Worm (Caenorhabditis elegans): ENCODE data around the gene pals-21.

pals-21 gene

ce11 chrIII:1380535-1381274, at the start of gene pals-21, which contains the start of gene Y82E9BR.6:
Gene pals-21 (minus strand): TSS chrIII:1380635.
Gene Y82E9BR.6 (plus strand): TSS chrIII:1381224.
- TF ChIP-seq fkh-10 (GFP tag; optimal IDR thresholded peaks at IDR 0.05) (no peak), skn-1 (tag; optimal IDR thresholded peaks at IDR 0.05) (no peak), ceh-16 (tag; optimal IDR thresholded peaks at IDR 0.05) (no peak), pha-4 (tag; optimal IDR thresholded peaks at IDR 0.05) (no peak), snpc-4 (tag; optimal IDR thresholded peaks at IDR 0.05) (no peak), nhr-43 (tag; optimal IDR thresholded peaks at IDR 0.05; ENCODE audit: poor library complexity, severe bottlenecking) (no peak), ceh-82 (tag; optimal IDR thresholded peaks at IDR 0.05) (no peak), daf-12 (tag; optimal IDR thresholded peaks at IDR 0.05) (no peak), nhr-76 (tag; optimal IDR thresholded peaks at IDR 0.05) (no peak), elt-3 (tag; optimal IDR thresholded peaks at IDR 0.05) (no peak)

ce11 chrIII:1429920-1430437, 49.5 kb upstream of the pals-21 start:
- TF ChIP-seq nhr-28 (tag; optimal IDR thresholded peaks at IDR 0.05), result no peak
- no peak for TF ChIP-seq mml-1 (tag; optimal IDR thresholded peaks at IDR 0.05)
- TF ChIP-seq ztf-11 (tag; optimal IDR thresholded peaks at IDR 0.05), result no peak
- TF ChIP-seq nhr-43 (tag; optimal IDR thresholded peaks at IDR 0.05; ENCODE audit: poor library complexity, severe bottlenecking), result no peak
- no peak for TF ChIP-seq daf-12 (tag; optimal IDR thresholded peaks at IDR 0.05)
- TF ChIP-seq ceh-82 (tag; optimal IDR thresholded peaks at IDR 0.05), result no peak
- TF ChIP-seq lin-39 (tag; optimal IDR thresholded peaks at IDR 0.05), result no peak
- peak; percentile 49 for TF ChIP-seq elt-1 (tag; optimal IDR thresholded peaks at IDR 0.05)
- no peak for TF ChIP-seq ceh-9 (tag; optimal IDR thresholded peaks at IDR 0.05)
- TF ChIP-seq fkh-2 (tag; optimal IDR thresholded peaks at IDR 0.05), result no peak
- peak; percentile 56 for TF ChIP-seq nfya-1 (tag; optimal IDR thresholded peaks at IDR 0.05; ENCODE audit: insufficient read depth)
- TF ChIP-seq ama-1 (optimal IDR thresholded peaks at IDR 0.05), result no peak
- peak; percentile 56 for TF ChIP-seq hmg-11 (tag; optimal IDR thresholded peaks at IDR 0.05)

ce11 chrIII:1429275-1429674, 48.8 kb upstream of the pals-21 start:
- peak; percentile 45 for TF ChIP-seq ceh-28 (tag; optimal IDR thresholded peaks at IDR 0.05)
- TF ChIP-seq nhr-23 (tag; optimal IDR thresholded peaks at IDR 0.05), result no peak

- TF ChIP-seq nhr-76 (tag; optimal IDR thresholded peaks at IDR 0.05), result no peak
- no peak for TF ChIP-seq jun-1 (tag; optimal IDR thresholded peaks at IDR 0.05)
- TF ChIP-seq ceh-82 (tag; optimal IDR thresholded peaks at IDR 0.05), result no peak
- no peak for TF ChIP-seq fkh-10 (GFP tag; optimal IDR thresholded peaks at IDR 0.05)
These were observed 48.0 kb upstream of the pals-21 start for ce11 chrIII:1428448-1428847.

- TF ChIP-seq jun-1 (tag; optimal IDR thresholded peaks at IDR 0.05), result no peak
These were observed 46.7 kb upstream of the pals-21 start, which contains the start of gene lelo-2 for ce11 chrIII:1427126-1427525. Gene lelo-2 (minus strand): TSS chrIII:1427226.

ce11 chrIII:1424305-1424704, 43.9 kb upstream of the pals-21 start:
- TF ChIP-seq nhr-237 (tag; optimal IDR thresholded peaks at IDR 0.05), result no peak
- TF ChIP-seq skn-1 (tag; optimal IDR thresholded peaks at IDR 0.05), result peak; percentile 77
- TF ChIP-seq lsy-12 (tag; optimal IDR thresholded peaks at IDR 0.05), result peak; percentile 73
- TF ChIP-seq lin-39 (tag; optimal IDR thresholded peaks at IDR 0.05), result peak; percentile 84
- TF ChIP-seq nhr-23 (tag; optimal IDR thresholded peaks at IDR 0.05), result peak; percentile 24
- no peak for TF ChIP-seq nhr-77 (tag; optimal IDR thresholded peaks at IDR 0.05)
- peak; percentile 35 for TF ChIP-seq elt-2 (tag; optimal IDR thresholded peaks at IDR 0.05)
- TF ChIP-seq zag-1 (tag; optimal IDR thresholded peaks at IDR 0.05), result peak; percentile 6
- TF ChIP-seq mml-1 (tag; optimal IDR thresholded peaks at IDR 0.05), result no peak
- no peak for TF ChIP-seq nhr-12 (tag; optimal IDR thresholded peaks at IDR 0.05)
- peak; percentile 6 for TF ChIP-seq nhr-25 (tag; optimal IDR thresholded peaks at IDR 0.05)
- TF ChIP-seq jun-1 (tag; optimal IDR thresholded peaks at IDR 0.05), result peak; percentile 71
- TF ChIP-seq ztf-4 (tag; optimal IDR thresholded peaks at IDR 0.05), result no peak
- TF ChIP-seq ceh-9 (tag; optimal IDR thresholded peaks at IDR 0.05), result no peak
- TF ChIP-seq elt-1 (tag; optimal IDR thresholded peaks at IDR 0.05), result no peak
- no peak for TF ChIP-seq unc-39 (tag; optimal IDR thresholded peaks at IDR 0.05)
- TF ChIP-seq ztf-11 (tag; optimal IDR thresholded peaks at IDR 0.05), result no peak
- TF ChIP-seq nfya-1 (tag; optimal IDR thresholded peaks at IDR 0.05; ENCODE audit: insufficient read depth), result peak; percentile 78
- no peak for TF ChIP-seq eor-1 (tag; optimal IDR thresholded peaks at IDR 0.05)
- TF ChIP-seq pqm-1 (tag; optimal IDR thresholded peaks at IDR 0.05), result peak; percentile 1
- peak; percentile 25 for TF ChIP-seq tbx-2 (tag; optimal IDR thresholded peaks at IDR 0.05)
- TF ChIP-seq daf-12 (tag; optimal IDR thresholded peaks at IDR 0.05), result no peak
- TF ChIP-seq fkh-10 (GFP tag; optimal IDR thresholded peaks at IDR 0.05), result peak; percentile 7
- TF ChIP-seq lin-15B (tag; optimal IDR thresholded peaks at IDR 0.05), result peak; percentile 94
- TF ChIP-seq hmg-11 (tag; optimal IDR thresholded peaks at IDR 0.05), result peak; percentile 94
- peak; percentile 13 for TF ChIP-seq ceh-82 (tag; optimal IDR thresholded peaks at IDR 0.05)
- TF ChIP-seq nhr-11 (tag; optimal IDR thresholded peaks at IDR 0.05), result no peak
- TF ChIP-seq pha-4 (tag; optimal IDR thresholded peaks at IDR 0.05), result peak; percentile 53
